Fruit fly (Drosophila melanogaster) whole organism, embryonic: Measurements from ENCODE around the gene Suv3.

Experiments used
- ATbp ChIP-seq: fragments of 200-800 bp; sonication (Bioruptor generic); optimal IDR thresholded peaks from 2 replicates; lab custom pipeline; 2017; ENCODE audit warnings: missing biosample characterization, mild to moderate bottlenecking, missing genetic modification characterization, missing genetic modification reagents
- Asciz ChIP-seq: fragments of 200-800 bp; sonication (Bioruptor generic); optimal IDR thresholded peaks from 2 replicates; lab custom pipeline; 2017; ENCODE audit warnings: missing biosample characterization, mild to moderate bottlenecking, missing genetic modification characterization, missing genetic modification reagents
- B-H2 ChIP-seq: fragments of 200-800 bp; sonication (Bioruptor generic); optimal IDR thresholded peaks from 2 replicates; lab custom pipeline; 2018; ENCODE audit warnings: missing biosample characterization, mild to moderate bottlenecking, missing genetic modification characterization
- Bgb ChIP-seq: fragments of 200-800 bp; sonication (Bioruptor generic); IDR thresholded peaks from 2 replicates; pipeline ENCODE4 v1.3.6; 2022; ENCODE audit warnings: missing biosample characterization, missing genetic modification characterization; ENCODE audit not compliant: partially characterized antibody
- CG10462 ChIP-seq: fragments of 200-800 bp; sonication (Bioruptor generic); optimal IDR thresholded peaks from 2 replicates; lab custom pipeline; 2016; ENCODE audit warnings: missing biosample characterization, missing genetic modification characterization
- CG10543 ChIP-seq: fragments of 200-800 bp; sonication (Bioruptor generic); optimal IDR thresholded peaks from 3 replicates; lab custom pipeline; 2017; ENCODE audit warnings: missing biosample characterization, mild to moderate bottlenecking, missing genetic modification characterization, moderate library complexity
- CG10654 ChIP-seq: fragments of 200-800 bp; sonication (Bioruptor generic); optimal IDR thresholded peaks from 2 replicates; lab custom pipeline; 2016; ENCODE audit warnings: missing biosample characterization, missing genetic modification characterization
- CG13894 ChIP-seq: fragments of 200-800 bp; sonication (Bioruptor generic); optimal IDR thresholded peaks from 3 replicates; lab custom pipeline; 2018; ENCODE audit warnings: missing biosample characterization, mild to moderate bottlenecking, missing genetic modification characterization, moderate library complexity
- CG14860 ChIP-seq: fragments of 200-800 bp; sonication (Bioruptor generic); IDR thresholded peaks from 3 replicates; pipeline ENCODE4 v1.3.6; 2022; ENCODE audit warnings: missing biosample characterization, missing genetic modification characterization; ENCODE audit not compliant: partially characterized antibody
- CG16779 ChIP-seq: fragments of 200-800 bp; sonication (Bioruptor generic); IDR thresholded peaks from 2 replicates; pipeline ENCODE4 v1.3.6; 2022; ENCODE audit warnings: missing biosample characterization, missing genetic modification characterization
- CG17328 ChIP-seq: fragments of 200-800 bp; sonication (Bioruptor generic); IDR thresholded peaks from 2 replicates; pipeline ENCODE4 v1.3.6; 2022; ENCODE audit warnings: missing biosample characterization, missing genetic modification characterization
- CG17385 ChIP-seq: fragments of 200-800 bp; sonication (Bioruptor generic); optimal IDR thresholded peaks from 3 replicates; lab custom pipeline; 2018; ENCODE audit warnings: missing biosample characterization, mild to moderate bottlenecking, missing genetic modification characterization
- CG17612 ChIP-seq: fragments of 200-800 bp; sonication (Bioruptor generic); IDR thresholded peaks from 2 replicates; pipeline ENCODE4 v1.3.6; 2022; ENCODE audit warnings: missing biosample characterization, missing genetic modification characterization
- CG3281 ChIP-seq: fragments of 200-800 bp; sonication (Bioruptor generic); optimal IDR thresholded peaks from 3 replicates; lab custom pipeline; 2017; ENCODE audit warnings: missing biosample characterization, mild to moderate bottlenecking, missing genetic modification characterization
- CG34376 ChIP-seq: fragments of 200-800 bp; sonication (Bioruptor generic); optimal IDR thresholded peaks from 2 replicates; lab custom pipeline; 2018; ENCODE audit warnings: missing biosample characterization, mild to moderate bottlenecking, missing genetic modification characterization
- CG5180 ChIP-seq: fragments of 200-800 bp; sonication (Bioruptor generic); optimal IDR thresholded peaks from 3 replicates; lab custom pipeline; 2017; ENCODE audit warnings: missing biosample characterization, missing genetic modification characterization, mild to moderate bottlenecking, moderate library complexity, missing genetic modification reagents
- CG6689 ChIP-seq: fragments of 200-800 bp; sonication (Bioruptor generic); IDR thresholded peaks from 2 replicates; pipeline ENCODE4 v1.3.6; 2022; ENCODE audit warnings: missing biosample characterization, missing genetic modification characterization
- CG6765 ChIP-seq: fragments of 200-800 bp; sonication (Bioruptor generic); optimal IDR thresholded peaks from 3 replicates; lab custom pipeline; 2017; ENCODE audit warnings: missing biosample characterization, mild to moderate bottlenecking, missing genetic modification characterization
- CG6813 ChIP-seq: fragments of 200-800 bp; sonication (Bioruptor generic); optimal IDR thresholded peaks from 2 replicates; lab custom pipeline; 2017; ENCODE audit warnings: missing biosample characterization, missing genetic modification characterization, mild to moderate bottlenecking, moderate library complexity, missing genetic modification reagents
- CG6854 ChIP-seq: fragments of 200-800 bp; sonication (Bioruptor generic); optimal IDR thresholded peaks from 3 replicates; lab custom pipeline; 2017; ENCODE audit warnings: missing biosample characterization, mild to moderate bottlenecking, missing genetic modification characterization
- CG7839 ChIP-seq: fragments of 200-800 bp; sonication (Bioruptor generic); optimal IDR thresholded peaks from 3 replicates; lab custom pipeline; 2018; ENCODE audit warnings: missing biosample characterization, mild to moderate bottlenecking, missing genetic modification characterization, moderate library complexity
- CG8290 ChIP-seq, 3 experiments: fragments of 200-800 bp; sonication (Bioruptor generic); optimal IDR thresholded peaks; 2 replicates each; lab custom pipeline; 2016 to 2019; ENCODE audit warnings: missing biosample characterization in 3 of 3, missing genetic modification characterization in 3 of 3, mild to moderate bottlenecking in 2 of 3, moderate library complexity in 1 of 3
- CHES-1-like ChIP-seq: fragments of 200-800 bp; sonication (Bioruptor generic); optimal IDR thresholded peaks from 2 replicates; lab custom pipeline; 2016; ENCODE audit warnings: missing biosample characterization, missing genetic modification characterization
- CTCF ChIP-seq: fragments of 200-800 bp; sonication (Bioruptor generic); optimal IDR thresholded peaks from 2 replicates; lab custom pipeline; 2017; ENCODE audit warnings: missing biosample characterization, mild to moderate bottlenecking, missing genetic modification characterization, moderate library complexity
- CrebB ChIP-seq: fragments of 200-800 bp; sonication (Bioruptor generic); optimal IDR thresholded peaks from 3 replicates; lab custom pipeline; 2018; ENCODE audit warnings: missing biosample characterization, mild to moderate bottlenecking, missing genetic modification characterization
- D19B ChIP-seq: fragments of 200-800 bp; sonication (Bioruptor generic); optimal IDR thresholded peaks from 2 replicates; lab custom pipeline; 2017; ENCODE audit warnings: missing biosample characterization, mild to moderate bottlenecking, missing genetic modification characterization
- Dll ChIP-seq: fragments of 200-800 bp; sonication (Bioruptor generic); IDR thresholded peaks from 4 replicates; pipeline ENCODE4 v1.3.6; 2022; ENCODE audit warnings: missing biosample characterization, missing genetic modification characterization; ENCODE audit not compliant: partially characterized antibody
- Ets65A ChIP-seq: fragments of 200-800 bp; sonication (Bioruptor generic); peaks from one replicate; lab custom pipeline; 2016; ENCODE audit warnings: missing biosample characterization, missing genetic modification characterization
- Max ChIP-seq: fragments of 200-800 bp; sonication (Bioruptor generic); optimal IDR thresholded peaks from 2 replicates; lab custom pipeline; 2016; ENCODE audit warnings: missing biosample characterization, mild to moderate bottlenecking, missing genetic modification characterization
- Meics ChIP-seq: fragments of 200-800 bp; sonication (Bioruptor generic); optimal IDR thresholded peaks from 2 replicates; lab custom pipeline; 2017; ENCODE audit warnings: missing biosample characterization, mild to moderate bottlenecking, missing genetic modification characterization
- Nf-YB ChIP-seq: fragments of 200-800 bp; sonication (Bioruptor generic); optimal IDR thresholded peaks from 3 replicates; lab custom pipeline; 2019; ENCODE audit warnings: missing biosample characterization, mild to moderate bottlenecking, missing genetic modification characterization, moderate library complexity
- abd-A ChIP-seq: fragments of 200-800 bp; sonication (Bioruptor generic); optimal IDR thresholded peaks from 3 replicates; lab custom pipeline; 2019; ENCODE audit warnings: missing biosample characterization, mild to moderate bottlenecking, missing genetic modification characterization, moderate library complexity
- ara ChIP-seq: fragments of 200-800 bp; sonication (Bioruptor generic); IDR thresholded peaks from 2 replicates; pipeline ENCODE4 v1.3.6; 2022; ENCODE audit warnings: missing biosample characterization, missing genetic modification characterization
- chinmo ChIP-seq: fragments of 200-800 bp; sonication (Bioruptor generic); IDR thresholded peaks from 4 replicates; pipeline ENCODE4 v1.3.6; 2022; ENCODE audit warnings: missing biosample characterization, missing genetic modification characterization; ENCODE audit not compliant: partially characterized antibody
- corto ChIP-seq: fragments of 200-800 bp; sonication (Bioruptor generic); optimal IDR thresholded peaks from 2 replicates; lab custom pipeline; 2016; ENCODE audit warnings: missing biosample characterization, mild to moderate bottlenecking, missing genetic modification characterization, moderate library complexity
- croc ChIP-seq: fragments of 200-800 bp; sonication (Bioruptor generic); conservative IDR thresholded peaks from 3 replicates; pipeline ENCODE4 v1.3.6; 2022; ENCODE audit warnings: missing biosample characterization, missing genetic modification characterization
- ems ChIP-seq: fragments of 200-800 bp; sonication (Bioruptor generic); optimal IDR thresholded peaks from 3 replicates; lab custom pipeline; 2016; ENCODE audit warnings: missing biosample characterization, missing genetic modification characterization
- exex ChIP-seq: fragments of 200-800 bp; sonication (Bioruptor generic); optimal IDR thresholded peaks from 4 replicates; lab custom pipeline; 2018; ENCODE audit warnings: missing biosample characterization, mild to moderate bottlenecking, missing genetic modification characterization, moderate library complexity
- gce ChIP-seq: fragments of 200-800 bp; sonication (Bioruptor generic); IDR thresholded peaks from 3 replicates; pipeline ENCODE4 v1.3.6; 2022; ENCODE audit warnings: missing biosample characterization, missing genetic modification characterization
- gcm2 ChIP-seq: fragments of 200-800 bp; sonication (Bioruptor generic); optimal IDR thresholded peaks from 2 replicates; lab custom pipeline; 2016; ENCODE audit warnings: missing biosample characterization, missing genetic modification characterization
- gem ChIP-seq: fragments of 200-800 bp; sonication (Bioruptor generic); optimal IDR thresholded peaks from 2 replicates; lab custom pipeline; 2019; ENCODE audit warnings: missing biosample characterization, mild to moderate bottlenecking, missing genetic modification characterization, moderate library complexity
- lmd ChIP-seq: fragments of 200-800 bp; sonication (Bioruptor generic); IDR thresholded peaks from 2 replicates; pipeline ENCODE4 v1.3.6; 2022; ENCODE audit warnings: missing biosample characterization, missing genetic modification characterization
- mam ChIP-seq: fragments of 200-800 bp; sonication (Bioruptor generic); optimal IDR thresholded peaks from 3 replicates; lab custom pipeline; 2016; ENCODE audit warnings: missing biosample characterization, missing genetic modification characterization
- nau ChIP-seq: fragments of 200-800 bp; sonication (Bioruptor generic); optimal IDR thresholded peaks from 3 replicates; lab custom pipeline; 2017; ENCODE audit warnings: missing biosample characterization, mild to moderate bottlenecking, missing genetic modification characterization, missing genetic modification reagents
- onecut ChIP-seq: fragments of 200-800 bp; sonication (Bioruptor generic); IDR thresholded peaks from 2 replicates; pipeline ENCODE4 v1.3.6; 2022; ENCODE audit warnings: missing biosample characterization, missing genetic modification characterization
- schlank ChIP-seq: fragments of 200-800 bp; sonication (Bioruptor generic); optimal IDR thresholded peaks from 2 replicates; lab custom pipeline; 2018; ENCODE audit warnings: missing biosample characterization, mild to moderate bottlenecking, missing genetic modification characterization
- slou ChIP-seq: fragments of 200-800 bp; sonication (Bioruptor generic); optimal IDR thresholded peaks from 3 replicates; lab custom pipeline; 2016; ENCODE audit warnings: missing biosample characterization, missing genetic modification characterization
- unc-4 ChIP-seq: fragments of 200-800 bp; sonication (Bioruptor generic); IDR thresholded peaks from 2 replicates; pipeline ENCODE4 v1.3.6; 2022; ENCODE audit warnings: missing biosample characterization, missing genetic modification characterization; ENCODE audit not compliant: partially characterized antibody
- zfh1 ChIP-seq: fragments of 200-800 bp; sonication (Bioruptor generic); IDR thresholded peaks from 3 replicates; pipeline ENCODE4 v1.3.6; 2022; ENCODE audit warnings: missing biosample characterization, missing genetic modification characterization

The Suv3 gene

DNA sequence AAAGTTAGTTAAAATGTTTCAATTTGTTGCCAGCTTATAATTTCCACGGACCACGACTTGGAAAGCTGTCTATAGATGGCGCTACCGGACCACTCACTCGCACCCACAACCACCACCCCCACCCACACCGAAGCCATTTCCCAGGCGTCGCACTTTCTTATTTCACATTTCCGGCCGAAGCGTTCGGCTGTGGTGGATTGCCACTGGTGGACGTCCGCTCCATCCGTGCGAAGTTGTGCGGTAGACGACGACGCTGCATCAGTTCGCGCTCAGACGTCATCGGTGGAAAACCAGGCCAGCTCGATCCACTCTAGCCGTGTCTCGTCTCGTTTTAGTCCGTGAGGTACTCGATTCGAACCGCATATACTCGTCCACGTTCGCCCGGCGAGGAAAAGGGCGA lies 48.3 kb downstream of the Suv3 start, which contains the start of gene CG1090 (continued):
- TF ChIP-seq corto (GFP tag; lab: Kevin White, UChicago): no peak
- peak; percentile 82 for TF ChIP-seq CG6765 (GFP tag; lab: Kevin White, UChicago)
- TF ChIP-seq CG14860 (GFP tag; lab: Robert Waterston, UW): no peak
- no peak for TF ChIP-seq ems (GFP tag; lab: Kevin White, UChicago)
- no peak for TF ChIP-seq Asciz (GFP tag; lab: Kevin White, UChicago)
- no peak for TF ChIP-seq CG7839 (tag; lab: Kevin White, UChicago)
- peak; percentile 28 for TF ChIP-seq CG17385 (GFP tag; lab: Kevin White, UChicago)
- TF ChIP-seq Max (GFP tag; lab: Kevin White, UChicago): no peak
- TF ChIP-seq CTCF (GFP tag; lab: Kevin White, UChicago): peak; percentile 90
- no peak for TF ChIP-seq CG6689 (GFP tag; lab: Robert Waterston, UW)
- TF ChIP-seq CG10654 (GFP tag; lab: Kevin White, UChicago): no peak
- peak; percentile 6 for TF ChIP-seq Nf-YB (GFP tag; lab: Kevin White, UChicago)
- 0 out of 3 replicates have a peak, but pooled peaks have one; percentile 6 for TF ChIP-seq zfh1
- TF ChIP-seq CrebB (tag; lab: Kevin White, UChicago): peak; percentile 37
- TF ChIP-seq ATbp (GFP tag; lab: Kevin White, UChicago): no peak
- TF ChIP-seq Ets65A (GFP tag; lab: Kevin White, UChicago): peak; percentile 60
- peak; percentile 37 for TF ChIP-seq CG6813 (GFP tag; lab: Kevin White, UChicago)
- TF ChIP-seq onecut (GFP tag; lab: Robert Waterston, UW): peak; percentile 55; the same call in 1 of the 2 replicates
- peak; percentile 5 for TF ChIP-seq B-H2 (GFP tag; lab: Kevin White, UChicago)
- peak; percentile 36 for TF ChIP-seq CG6854 (GFP tag; lab: Kevin White, UChicago)
- TF ChIP-seq unc-4: 0 out of 2 replicates have a peak, but pooled peaks have one; percentile 29
- no peak for TF ChIP-seq CG8290 (GFP tag; optimal IDR thresholded peaks at IDR 0.05; lab: Kevin White, UChicago)
- TF ChIP-seq CG8290 (tag; optimal IDR thresholded peaks at IDR 0.05; lab: Kevin White, UChicago): peak in 1 of 2 experiments; percentile 56
- 0 out of 2 replicates have a peak, but pooled peaks have one; percentile 4 for TF ChIP-seq ara (GFP tag; lab: Robert Waterston, UW)
- no peak for TF ChIP-seq CG10462
- peak; percentile 23; the same call in 1 of the 2 replicates for TF ChIP-seq CG17328 (GFP tag; lab: Robert Waterston, UW)
- TF ChIP-seq CG13894: peak; percentile 41
- no peak for TF ChIP-seq Dll (GFP tag; lab: Robert Waterston, UW)
- peak; percentile 67 for TF ChIP-seq abd-A (tag; lab: Kevin White, UChicago)
- no peak for TF ChIP-seq D19B
- 0 out of 2 replicates have a peak, but pooled peaks have one; percentile 13 for TF ChIP-seq lmd
- no peak for TF ChIP-seq gcm2 (GFP tag; lab: Kevin White, UChicago)
- no peak for TF ChIP-seq exex (tag; lab: Kevin White, UChicago)
- TF ChIP-seq mam (GFP tag; lab: Kevin White, UChicago): no peak
- peak; percentile 64 for TF ChIP-seq CG10543 (GFP tag; lab: Kevin White, UChicago)
- peak; percentile 73 for TF ChIP-seq CG34376 (GFP tag; lab: Kevin White, UChicago)
- TF ChIP-seq gem (tag; lab: Kevin White, UChicago): no peak
- TF ChIP-seq CG17612 (GFP tag; lab: Robert Waterston, UW): no peak
- no peak for TF ChIP-seq CHES-1-like (GFP tag; lab: Kevin White, UChicago)
- TF ChIP-seq croc (GFP tag; lab: Robert Waterston, UW): no peak
- TF ChIP-seq chinmo (GFP tag; lab: Robert Waterston, UW): 0 out of 4 replicates have a peak, but pooled peaks have one; percentile 37
- no peak for TF ChIP-seq Bgb (GFP tag; lab: Robert Waterston, UW)
- no peak for TF ChIP-seq CG3281 (GFP tag; lab: Kevin White, UChicago)
- TF ChIP-seq CG5180 (GFP tag; lab: Kevin White, UChicago): peak; percentile 24
- no peak for TF ChIP-seq slou
- TF ChIP-seq nau (GFP tag; lab: Kevin White, UChicago): peak; percentile 22
- 0 out of 3 replicates have a peak, but pooled peaks have one; percentile 39 for TF ChIP-seq gce (GFP tag; lab: Robert Waterston, UW)
- 0 out of 2 replicates have a peak, but pooled peaks have one; percentile 36 for TF ChIP-seq CG16779
- TF ChIP-seq Meics (GFP tag; lab: Kevin White, UChicago): peak; percentile 52
- peak; percentile 38 for TF ChIP-seq schlank (tag; lab: Kevin White, UChicago)
